Fruit fly (Drosophila melanogaster) whole organism, embryonic: ENCODE measurements around the gene Vlet.

Experiments used
- B-H2 ChIP-seq: fragments of 200-800 bp; sonication (Bioruptor generic); optimal IDR thresholded peaks from 2 replicates; lab custom pipeline; 2018; ENCODE audit warnings: missing biosample characterization, mild to moderate bottlenecking, missing genetic modification characterization
- C15 ChIP-seq: fragments of 200-800 bp; sonication (Bioruptor generic); IDR thresholded peaks from 3 replicates; pipeline ENCODE4 v1.3.6; 2022; ENCODE audit warnings: missing biosample characterization, missing genetic modification characterization
- CG10654 ChIP-seq: fragments of 200-800 bp; sonication (Bioruptor generic); optimal IDR thresholded peaks from 2 replicates; lab custom pipeline; 2016; ENCODE audit warnings: missing biosample characterization, missing genetic modification characterization
- CG11093 ChIP-seq: fragments of 200-800 bp; sonication (Bioruptor generic); IDR thresholded peaks from 3 replicates; pipeline ENCODE4 v1.3.6; 2022; ENCODE audit warnings: missing biosample characterization, missing genetic modification characterization
- CG12104 ChIP-seq: fragments of 200-800 bp; sonication (Bioruptor generic); optimal IDR thresholded peaks from 3 replicates; lab custom pipeline; 2016; ENCODE audit warnings: missing biosample characterization, missing genetic modification characterization
- CG12219 ChIP-seq: fragments of 200-800 bp; sonication (Bioruptor generic); optimal IDR thresholded peaks from 3 replicates; lab custom pipeline; 2018; ENCODE audit warnings: missing biosample characterization, mild to moderate bottlenecking, missing genetic modification characterization
- CG14965 ChIP-seq: fragments of 200-800 bp; sonication (Bioruptor generic); optimal IDR thresholded peaks from 2 replicates; lab custom pipeline; 2016; ENCODE audit warnings: missing biosample characterization, missing genetic modification characterization, borderline replicate concordance
- CG17359 ChIP-seq: fragments of 200-800 bp; sonication (Bioruptor generic); optimal IDR thresholded peaks from 3 replicates; lab custom pipeline; 2018; ENCODE audit warnings: missing biosample characterization, mild to moderate bottlenecking, missing genetic modification characterization, moderate library complexity
- CG1792 ChIP-seq: fragments of 200-800 bp; sonication (Bioruptor generic); optimal IDR thresholded peaks from 2 replicates; lab custom pipeline; 2016; ENCODE audit warnings: missing biosample characterization, missing genetic modification characterization
- CG1832 ChIP-seq: fragments of 200-800 bp; sonication (Bioruptor generic); optimal IDR thresholded peaks from 2 replicates; lab custom pipeline; 2017; ENCODE audit warnings: missing biosample characterization, mild to moderate bottlenecking, missing genetic modification characterization, inconsistent platforms
- CG18764 ChIP-seq: fragments of 200-800 bp; sonication (Bioruptor generic); optimal IDR thresholded peaks from 3 replicates; lab custom pipeline; 2016; ENCODE audit warnings: missing biosample characterization, missing genetic modification characterization
- CG30020 ChIP-seq: fragments of 200-800 bp; optimal IDR thresholded peaks from 2 replicates; lab custom pipeline; 2019; ENCODE audit warnings: missing biosample characterization, mild to moderate bottlenecking, missing genetic modification characterization, moderate library complexity
- CG31441 ChIP-seq: fragments of 200-800 bp; sonication (Bioruptor generic); IDR thresholded peaks from 2 replicates; pipeline ENCODE4 v1.3.6; 2022; ENCODE audit warnings: missing biosample characterization, missing genetic modification characterization
- CG3995 ChIP-seq: fragments of 200-800 bp; sonication (Bioruptor generic); optimal IDR thresholded peaks from 3 replicates; lab custom pipeline; 2016; ENCODE audit warnings: missing biosample characterization, missing genetic modification characterization
- CG4730 ChIP-seq: fragments of 200-800 bp; sonication (Bioruptor generic); IDR thresholded peaks from 2 replicates; pipeline ENCODE4 v1.3.6; 2022; ENCODE audit warnings: missing biosample characterization, missing genetic modification characterization
- CG6254 ChIP-seq: fragments of 200-800 bp; sonication (Bioruptor generic); optimal IDR thresholded peaks from 3 replicates; lab custom pipeline; 2017; ENCODE audit warnings: mild to moderate bottlenecking, missing biosample characterization, missing genetic modification reagents, missing genetic modification characterization
- CG6683 ChIP-seq: fragments of 200-800 bp; sonication (Bioruptor generic); optimal IDR thresholded peaks from 2 replicates; lab custom pipeline; 2017; ENCODE audit warnings: missing biosample characterization, mild to moderate bottlenecking, missing genetic modification characterization, missing genetic modification reagents
- CG6854 ChIP-seq: fragments of 200-800 bp; sonication (Bioruptor generic); optimal IDR thresholded peaks from 3 replicates; lab custom pipeline; 2017; ENCODE audit warnings: missing biosample characterization, mild to moderate bottlenecking, missing genetic modification characterization
- CG9876 ChIP-seq: fragments of 200-800 bp; sonication (Bioruptor generic); optimal IDR thresholded peaks from 2 replicates; lab custom pipeline; 2016; ENCODE audit warnings: missing biosample characterization, missing genetic modification characterization
- CTCF ChIP-seq: fragments of 200-800 bp; sonication (Bioruptor generic); optimal IDR thresholded peaks from 2 replicates; lab custom pipeline; 2017; ENCODE audit warnings: missing biosample characterization, mild to moderate bottlenecking, missing genetic modification characterization, moderate library complexity
- Dfd ChIP-seq, 2 experiments: fragments of >200 bp; optimal IDR thresholded peaks; 2 replicates each; lab custom pipeline; 2017; ENCODE audit warnings: missing biosample characterization in 2 of 2, missing genetic modification characterization in 2 of 2
- Doc3 ChIP-seq: fragments of 200-800 bp; sonication (Bioruptor generic); IDR thresholded peaks from 3 replicates; pipeline ENCODE4 v1.3.6; 2022; ENCODE audit warnings: missing biosample characterization, missing genetic modification characterization; ENCODE audit not compliant: partially characterized antibody
- Dp ChIP-seq: fragments of 200-800 bp; sonication (Bioruptor generic); optimal IDR thresholded peaks from 2 replicates; lab custom pipeline; 2018; ENCODE audit warnings: missing biosample characterization, mild to moderate bottlenecking, missing genetic modification characterization, moderate library complexity
- Drgx ChIP-seq: fragments of 200-800 bp; sonication (Bioruptor generic); IDR thresholded peaks from 2 replicates; pipeline ENCODE4 v1.3.6; 2022; ENCODE audit warnings: missing biosample characterization, missing genetic modification characterization
- E2f1 ChIP-seq: fragments of 200-800 bp; sonication (Bioruptor generic); IDR thresholded peaks from 2 replicates; pipeline ENCODE4 v1.3.6; 2022; ENCODE audit warnings: missing biosample characterization, missing genetic modification characterization
- Gug ChIP-seq: fragments of 200-800 bp; sonication (Bioruptor generic); IDR thresholded peaks from 4 replicates; pipeline ENCODE4 v1.3.6; 2022; ENCODE audit warnings: missing biosample characterization, missing genetic modification characterization
- Hmr ChIP-seq: fragments of 200-800 bp; sonication (Bioruptor generic); optimal IDR thresholded peaks from 3 replicates; lab custom pipeline; 2017; ENCODE audit warnings: mild to moderate bottlenecking, missing biosample characterization, missing genetic modification reagents, missing genetic modification characterization
- Max ChIP-seq: fragments of 200-800 bp; sonication (Bioruptor generic); optimal IDR thresholded peaks from 2 replicates; lab custom pipeline; 2016; ENCODE audit warnings: missing biosample characterization, mild to moderate bottlenecking, missing genetic modification characterization
- PHDP ChIP-seq: fragments of 200-800 bp; sonication (Bioruptor generic); optimal IDR thresholded peaks from 3 replicates; lab custom pipeline; 2018; ENCODE audit warnings: missing biosample characterization, mild to moderate bottlenecking, missing genetic modification characterization, moderate library complexity
- ci ChIP-seq: fragments of 200-800 bp; sonication (Bioruptor generic); IDR thresholded peaks from 3 replicates; pipeline ENCODE4 v1.3.6; 2022; ENCODE audit warnings: missing biosample characterization, missing genetic modification characterization
- ftz-f1 ChIP-seq: fragments of 200-800 bp; sonication (Bioruptor generic); optimal IDR thresholded peaks from 2 replicates; lab custom pipeline; 2016; ENCODE audit warnings: missing biosample characterization, missing genetic modification characterization
- fu2 ChIP-seq: fragments of 200-800 bp; sonication (Bioruptor generic); optimal IDR thresholded peaks from 2 replicates; lab custom pipeline; 2016; ENCODE audit warnings: missing biosample characterization, missing genetic modification characterization
- jing ChIP-seq: fragments of 200-800 bp; sonication (Bioruptor generic); optimal IDR thresholded peaks from 2 replicates; lab custom pipeline; 2018; ENCODE audit warnings: missing biosample characterization, mild to moderate bottlenecking, missing genetic modification characterization
- jumu ChIP-seq: fragments of 200-800 bp; sonication (Bioruptor generic); optimal IDR thresholded peaks from 3 replicates; lab custom pipeline; 2016; ENCODE audit warnings: missing biosample characterization, missing genetic modification characterization
- lilli ChIP-seq: fragments of 200-800 bp; sonication (Bioruptor generic); optimal IDR thresholded peaks from 3 replicates; lab custom pipeline; 2016; ENCODE audit warnings: missing biosample characterization, missing genetic modification characterization
- lov ChIP-seq, 2 experiments: fragments of 200-800 bp in 1 of 2; fragments of >200 bp in 1 of 2; sonication (Bioruptor generic) in 1 of 2; IDR thresholded peaks in 1 of 2; optimal IDR thresholded peaks in 1 of 2; 2 replicates in 1 of 2; 3 replicates in 1 of 2; pipeline versions ENCODE4 v1.3.6 to Lab custom; 2017 to 2022; ENCODE audit warnings: missing biosample characterization in 1 of 2, missing genetic modification characterization in 1 of 2
- otp ChIP-seq: fragments of 200-800 bp; sonication (Bioruptor generic); IDR thresholded peaks from 3 replicates; pipeline ENCODE4, ENCODE4 v1.3.6; 2022; ENCODE audit warnings: missing biosample characterization, missing genetic modification characterization
- pnt ChIP-seq: fragments of 200-800 bp; sonication (Bioruptor generic); optimal IDR thresholded peaks from 3 replicates; lab custom pipeline; 2016; ENCODE audit warnings: missing biosample characterization, missing genetic modification characterization
- pros ChIP-seq: fragments of 200-800 bp; sonication (Bioruptor generic); optimal IDR thresholded peaks from 3 replicates; lab custom pipeline; 2019; ENCODE audit warnings: missing biosample characterization, mild to moderate bottlenecking, missing genetic modification characterization, moderate library complexity
- row ChIP-seq: fragments of 200-800 bp; sonication (Bioruptor generic); IDR thresholded peaks from 3 replicates; pipeline ENCODE4 v1.3.6; 2022; ENCODE audit warnings: missing biosample characterization, missing genetic modification characterization
- seq ChIP-seq: fragments of 200-800 bp; sonication (Bioruptor generic); IDR thresholded peaks from 2 replicates; pipeline ENCODE4 v1.3.6; 2022; ENCODE audit warnings: missing biosample characterization, missing genetic modification characterization
- sob ChIP-seq: fragments of 200-800 bp; sonication (Bioruptor generic); IDR thresholded peaks from 2 replicates; pipeline ENCODE4 v1.3.6; 2022; ENCODE audit warnings: missing biosample characterization, missing genetic modification characterization
- sqz ChIP-seq: fragments of 200-800 bp; sonication (Bioruptor generic); optimal IDR thresholded peaks from 3 replicates; lab custom pipeline; 2018; ENCODE audit warnings: missing biosample characterization, mild to moderate bottlenecking, missing genetic modification characterization
- tgo ChIP-seq: fragments of 200-800 bp; sonication (Bioruptor generic); IDR thresholded peaks from 3 replicates; pipeline ENCODE4 v1.3.6; 2022; ENCODE audit warnings: missing biosample characterization, missing genetic modification characterization
- tio ChIP-seq: fragments of 200-800 bp; sonication (Bioruptor generic); optimal IDR thresholded peaks from 2 replicates; lab custom pipeline; 2017; ENCODE audit warnings: missing biosample characterization, missing genetic modification characterization, inconsistent platforms
- ttk ChIP-seq: fragments of 200-800 bp; sonication (Bioruptor generic); IDR thresholded peaks from 2 replicates; pipeline ENCODE4 v2.1.2; 2022; ENCODE audit warnings: missing biosample characterization, missing genetic modification characterization
- tup ChIP-seq: fragments of 200-800 bp; sonication (Bioruptor generic); optimal IDR thresholded peaks from 2 replicates; lab custom pipeline; 2016; ENCODE audit warnings: missing biosample characterization, mild to moderate bottlenecking, missing genetic modification characterization, moderate library complexity
- vvl ChIP-seq: fragments of 200-800 bp; sonication (Bioruptor generic); IDR thresholded peaks from 2 replicates; pipeline ENCODE4 v1.3.6; 2022; ENCODE audit warnings: missing biosample characterization, missing genetic modification characterization
- zf30C ChIP-seq: fragments of 200-800 bp; sonication (Bioruptor generic); optimal IDR thresholded peaks from 3 replicates; lab custom pipeline; 2018; ENCODE audit warnings: missing biosample characterization, mild to moderate bottlenecking, missing genetic modification characterization
- zfh2 ChIP-seq: fragments of 200-800 bp; sonication (Bioruptor generic); optimal IDR thresholded peaks from 2 replicates; lab custom pipeline; 2016; ENCODE audit warnings: missing biosample characterization, missing genetic modification characterization

The Vlet gene

DNA sequence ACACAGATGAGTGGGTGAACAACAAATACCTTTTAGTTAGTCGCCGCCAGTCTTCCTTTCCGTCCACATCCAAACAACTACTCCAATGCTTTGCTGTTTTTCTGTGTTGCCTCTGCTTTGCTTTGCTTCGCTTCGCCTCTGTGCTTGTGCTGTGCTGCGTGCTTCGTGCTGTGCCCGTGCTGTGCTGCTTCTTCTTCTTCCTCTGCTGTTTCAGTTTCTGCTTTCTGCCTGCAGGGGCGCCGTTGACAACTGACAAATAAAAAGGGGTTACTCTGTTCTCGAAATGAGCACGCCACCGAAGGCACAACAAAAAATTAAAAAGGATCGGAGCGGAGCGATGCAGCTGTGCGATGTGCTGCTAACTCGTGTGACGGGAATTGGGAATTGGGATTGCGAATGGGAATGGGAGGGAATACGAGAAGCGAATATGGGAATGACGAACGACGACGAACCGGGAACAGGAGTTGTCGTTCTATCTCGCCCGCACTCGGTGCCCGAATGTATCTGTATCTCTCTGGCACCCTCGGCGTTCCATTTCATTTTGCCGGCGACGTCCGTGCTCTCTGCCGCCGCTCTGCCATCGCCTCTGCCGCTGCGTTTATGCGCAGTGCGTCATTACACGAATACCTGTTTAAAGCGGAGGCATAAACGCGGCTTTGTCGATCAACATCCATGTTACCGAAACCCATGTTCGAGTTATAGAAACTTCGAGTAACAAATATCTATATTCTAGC lies 36.3 kb upstream of the Vlet start (continued):
- TF ChIP-seq CG30020 (tag; lab: Kevin White, UChicago) (peak; percentile 36), B-H2 (GFP tag; lab: Kevin White, UChicago) (peak; percentile 39), Hmr (GFP tag; lab: Kevin White, UChicago) (peak; percentile 77), ttk (GFP tag; lab: Robert Waterston, UW) (peak; percentile 47; the same call in 1 of the 2 replicates), CG18764 (GFP tag; lab: Kevin White, UChicago) (no peak), pros (GFP tag; lab: Kevin White, UChicago) (peak; percentile 29), C15 (GFP tag; lab: Robert Waterston, UW) (no peak), CG3995 (GFP tag; lab: Kevin White, UChicago) (no peak), tup (GFP tag; lab: Kevin White, UChicago) (no peak), Dfd (GFP tag; optimal IDR thresholded peaks at IDR 0.05; lab: Kevin White, UChicago) (no peak), jing (GFP tag; lab: Kevin White, UChicago) (no peak), Drgx (GFP tag; lab: Robert Waterston, UW) (peak; percentile 59), tgo (GFP tag; lab: Robert Waterston, UW) (peak; percentile 63), CG17359 (peak; percentile 67), CG6683 (GFP tag; lab: Kevin White, UChicago) (peak; percentile 32), ci (GFP tag; lab: Robert Waterston, UW) (peak; percentile 78), zfh2 (peak; percentile 82), CG14965 (no peak), CG12219 (GFP tag; lab: Kevin White, UChicago) (peak; percentile 53), E2f1 (GFP tag; lab: Robert Waterston, UW) (peak; percentile 41), CG1832 (peak; percentile 81), row (GFP tag; lab: Robert Waterston, UW) (peak; percentile 82), seq (GFP tag; lab: Robert Waterston, UW) (peak; percentile 62), PHDP (tag; lab: Kevin White, UChicago) (peak; percentile 68), CG4730 (GFP tag; lab: Robert Waterston, UW) (peak; percentile 65), CTCF (GFP tag; lab: Kevin White, UChicago) (peak; percentile 84), ftz-f1 (no peak), CG12104 (GFP tag; lab: Kevin White, UChicago) (no peak), fu2 (GFP tag; lab: Kevin White, UChicago) (peak; percentile 72), CG6854 (no peak), CG6254 (GFP tag; lab: Kevin White, UChicago) (peak; percentile 49), tio (no peak), CG31441 (peak; percentile 63; the same call in 1 of the 2 replicates), Max (GFP tag; lab: Kevin White, UChicago) (no peak), jumu (peak; percentile 87), pnt (peak; percentile 10), sob (peak; percentile 71), CG9876 (GFP tag; lab: Kevin White, UChicago) (peak; percentile 43), vvl (GFP tag; lab: Robert Waterston, UW) (peak; percentile 62), Doc3 (GFP tag; lab: Robert Waterston, UW) (no peak), CG11093 (GFP tag; lab: Robert Waterston, UW) (peak; percentile 70), sqz (GFP tag; lab: Kevin White, UChicago) (peak; percentile 46), zf30C (GFP tag; lab: Kevin White, UChicago) (no peak), lilli (GFP tag; lab: Kevin White, UChicago) (peak; percentile 50), Dp (no peak), Gug (GFP tag; lab: Robert Waterston, UW) (peak; percentile 83), otp (no peak; the same call in 2 of the 3 replicates), lov (optimal IDR thresholded peaks at IDR 0.05; lab: Kevin White, UChicago) (no peak), lov (GFP tag; IDR thresholded peaks at IDR 0.05; lab: Robert Waterston, UW) (peak; percentile 60; the same call in 2 of the 3 replicates), CG10654 (GFP tag; lab: Kevin White, UChicago) (peak; percentile 21), CG1792 (peak; percentile 44)
